Worm (Caenorhabditis elegans): ENCODE measurements around the gene pcp-5.

DNA sequence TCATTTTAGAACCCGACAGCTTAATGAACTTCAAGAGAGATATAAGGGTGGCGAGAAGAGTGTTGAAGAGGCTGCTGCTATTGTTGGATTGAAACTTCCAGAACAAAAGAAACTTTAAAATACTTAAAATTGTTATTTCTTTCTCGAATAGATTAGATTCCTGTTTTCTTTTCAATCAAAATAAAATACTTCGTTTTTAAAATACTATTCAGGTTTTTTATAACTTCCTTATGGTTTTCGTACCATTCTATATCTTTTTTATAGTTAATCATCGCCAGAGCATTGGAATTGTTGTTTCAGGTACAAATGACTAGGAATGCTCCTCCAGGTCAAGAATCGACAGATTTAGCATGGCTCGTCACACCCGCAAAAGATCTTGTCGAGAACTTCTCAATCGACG, 34.0 kb upstream of the pcp-5 start, which contains the start of gene kle-2:
- no peak for TF ChIP-seq lin-35 (GFP tag; optimal IDR thresholded peaks at IDR 0.05)
- TF ChIP-seq ama-1 (optimal IDR thresholded peaks at IDR 0.05): no peak
- TF ChIP-seq ama-1 (GFP tag; optimal IDR thresholded peaks at IDR 0.05): no peak
- TF ChIP-seq hsf-1 (GFP tag; IDR thresholded peaks at IDR 0.05): no peak
- no peak for TF ChIP-seq ets-4 (GFP tag; optimal IDR thresholded peaks at IDR 0.05)
- no peak for TF ChIP-seq pha-4 (tag; optimal IDR thresholded peaks at IDR 0.05)
- TF ChIP-seq gei-17 (GFP tag; optimal IDR thresholded peaks at IDR 0.05): no peak
- TF ChIP-seq ceh-58 (GFP tag; IDR thresholded peaks at IDR 0.05): no peak
- no peak for TF ChIP-seq nfya-1 (tag; optimal IDR thresholded peaks at IDR 0.05; ENCODE audit: borderline replicate concordance, insufficient read depth)
